Fruit fly (Drosophila melanogaster) whole organism, embryonic: ENCODE results near the gene CIA30.

Experiments
- B-H2 ChIP-seq: fragments of 200-800 bp; sonication (Bioruptor generic); optimal IDR thresholded peaks from 2 replicates; lab custom pipeline; 2018; ENCODE audit warnings: missing biosample characterization, mild to moderate bottlenecking, missing genetic modification characterization
- Bgb ChIP-seq: fragments of 200-800 bp; sonication (Bioruptor generic); IDR thresholded peaks from 2 replicates; pipeline ENCODE4 v1.3.6; 2022; ENCODE audit warnings: missing biosample characterization, missing genetic modification characterization; ENCODE audit not compliant: partially characterized antibody
- CG10565 ChIP-seq: fragments of 200-800 bp; sonication (Bioruptor generic); optimal IDR thresholded peaks from 3 replicates; lab custom pipeline; 2016; ENCODE audit warnings: missing biosample characterization, mild to moderate bottlenecking, missing genetic modification characterization
- CG11504 ChIP-seq: fragments of 200-800 bp; sonication (Bioruptor generic); optimal IDR thresholded peaks from 3 replicates; lab custom pipeline; 2019; ENCODE audit warnings: missing biosample characterization, mild to moderate bottlenecking, missing genetic modification characterization, moderate library complexity
- CG1233 ChIP-seq: fragments of 200-800 bp; sonication (Bioruptor generic); optimal IDR thresholded peaks from 4 replicates; lab custom pipeline; 2018; ENCODE audit warnings: missing biosample characterization, mild to moderate bottlenecking, missing genetic modification characterization
- CG12659 ChIP-seq: fragments of 200-800 bp; sonication (Bioruptor generic); optimal IDR thresholded peaks from 3 replicates; lab custom pipeline; 2017; ENCODE audit warnings: mild to moderate bottlenecking, missing biosample characterization, missing genetic modification reagents, missing genetic modification characterization
- CG17361 ChIP-seq: fragments of 200-800 bp; sonication (Bioruptor generic); IDR thresholded peaks from 3 replicates; pipeline ENCODE4 v1.3.6; 2022; ENCODE audit warnings: missing biosample characterization, missing genetic modification characterization
- CG18476 ChIP-seq: fragments of 200-800 bp; sonication (Bioruptor generic); optimal IDR thresholded peaks from 2 replicates; lab custom pipeline; 2016; ENCODE audit warnings: missing biosample characterization, mild to moderate bottlenecking, missing genetic modification characterization
- CG2129 ChIP-seq: fragments of 200-800 bp; sonication (Bioruptor generic); IDR thresholded peaks from 2 replicates; pipeline ENCODE4 v1.3.6; 2022; ENCODE audit warnings: missing biosample characterization, missing genetic modification characterization; ENCODE audit not compliant: partially characterized antibody
- CG30431 ChIP-seq: fragments of 200-800 bp; sonication (Bioruptor generic); optimal IDR thresholded peaks from 2 replicates; lab custom pipeline; 2017; ENCODE audit warnings: missing biosample characterization, missing genetic modification characterization
- CG31365 ChIP-seq: fragments of 200-800 bp; sonication (Bioruptor generic); optimal IDR thresholded peaks from 2 replicates; lab custom pipeline; 2018; ENCODE audit warnings: missing biosample characterization, mild to moderate bottlenecking, missing genetic modification characterization
- CG33557 ChIP-seq: fragments of 200-800 bp; sonication (Bioruptor generic); optimal IDR thresholded peaks from 2 replicates; lab custom pipeline; 2019; ENCODE audit warnings: missing biosample characterization, mild to moderate bottlenecking, missing genetic modification characterization, moderate library complexity
- CG43689 ChIP-seq: fragments of 200-800 bp; sonication (Bioruptor generic); IDR thresholded peaks from 2 replicates; pipeline ENCODE4 v1.3.6; 2022; ENCODE audit warnings: missing biosample characterization, missing genetic modification characterization
- CG4820 ChIP-seq: fragments of 200-800 bp; sonication (Bioruptor generic); optimal IDR thresholded peaks from 3 replicates; lab custom pipeline; 2016; ENCODE audit warnings: missing biosample characterization, missing genetic modification characterization
- CG5953 ChIP-seq: fragments of 200-800 bp; sonication (Bioruptor generic); IDR thresholded peaks from 2 replicates; pipeline ENCODE4 v1.3.6; 2022; ENCODE audit warnings: missing biosample characterization, missing genetic modification characterization
- CG6683 ChIP-seq: fragments of 200-800 bp; sonication (Bioruptor generic); optimal IDR thresholded peaks from 2 replicates; lab custom pipeline; 2017; ENCODE audit warnings: missing biosample characterization, mild to moderate bottlenecking, missing genetic modification characterization, missing genetic modification reagents
- CG6813 ChIP-seq: fragments of 200-800 bp; sonication (Bioruptor generic); optimal IDR thresholded peaks from 2 replicates; lab custom pipeline; 2017; ENCODE audit warnings: missing biosample characterization, missing genetic modification characterization, mild to moderate bottlenecking, moderate library complexity, missing genetic modification reagents
- CG7556 ChIP-seq: fragments of 200-800 bp; sonication (Bioruptor generic); optimal IDR thresholded peaks from 2 replicates; lab custom pipeline; 2017; ENCODE audit warnings: missing biosample characterization, mild to moderate bottlenecking, missing genetic modification characterization
- CG7745 ChIP-seq: fragments of 200-800 bp; sonication (Bioruptor generic); optimal IDR thresholded peaks from 2 replicates; lab custom pipeline; 2018; ENCODE audit warnings: missing biosample characterization, mild to moderate bottlenecking, missing genetic modification characterization, moderate library complexity
- Dll ChIP-seq: fragments of 200-800 bp; sonication (Bioruptor generic); IDR thresholded peaks from 4 replicates; pipeline ENCODE4 v1.3.6; 2022; ENCODE audit warnings: missing biosample characterization, missing genetic modification characterization; ENCODE audit not compliant: partially characterized antibody
- Elba2 ChIP-seq: fragments of 200-800 bp; sonication (Bioruptor generic); optimal IDR thresholded peaks from 3 replicates; lab custom pipeline; 2016; ENCODE audit warnings: missing biosample characterization, missing genetic modification characterization
- Hand ChIP-seq: fragments of 200-800 bp; sonication (Bioruptor generic); optimal IDR thresholded peaks from 2 replicates; lab custom pipeline; 2017; ENCODE audit warnings: mild to moderate bottlenecking, missing biosample characterization, missing genetic modification reagents, missing genetic modification characterization
- Hey ChIP-seq: fragments of 200-800 bp; sonication (Bioruptor generic); optimal IDR thresholded peaks from 3 replicates; lab custom pipeline; 2018; ENCODE audit warnings: missing biosample characterization, mild to moderate bottlenecking, missing genetic modification characterization
- Lim3 ChIP-seq: fragments of 200-800 bp; sonication (Bioruptor generic); IDR thresholded peaks from 2 replicates; pipeline ENCODE4 v1.3.6; 2022; ENCODE audit warnings: missing biosample characterization, missing genetic modification characterization
- Med ChIP-seq: fragments of 200-800 bp; sonication (Bioruptor generic); peaks from one replicate; lab custom pipeline; 2016; ENCODE audit warnings: missing biosample characterization, missing genetic modification characterization, mild to moderate bottlenecking, inconsistent platforms, moderate library complexity
- Stat92E ChIP-seq, 3 experiments: fragments of >200 bp in 2 of 3; fragments of 200-800 bp in 1 of 3; sonication (Bioruptor generic) in 1 of 3; optimal IDR thresholded peaks; 2 replicates each; lab custom pipeline; 2017 to 2019; ENCODE audit warnings: missing biosample characterization in 3 of 3, missing genetic modification characterization in 3 of 3, mild to moderate bottlenecking in 1 of 3, moderate library complexity in 1 of 3
- Vsx1 ChIP-seq: fragments of 200-800 bp; sonication (Bioruptor generic); optimal IDR thresholded peaks from 2 replicates; lab custom pipeline; 2017; ENCODE audit warnings: missing biosample characterization, mild to moderate bottlenecking, missing genetic modification characterization, missing genetic modification reagents
- ase ChIP-seq: fragments of 200-800 bp; sonication (Bioruptor generic); IDR thresholded peaks from 3 replicates; pipeline ENCODE4 v1.3.6; 2022; ENCODE audit warnings: missing biosample characterization, missing genetic modification characterization
- ato ChIP-seq: fragments of 200-800 bp; sonication (Bioruptor generic); IDR thresholded peaks from 2 replicates; pipeline ENCODE4 v1.3.6; 2022; ENCODE audit warnings: missing biosample characterization, missing genetic modification characterization; ENCODE audit not compliant: partially characterized antibody
- bcd ChIP-seq: fragments of 200-800 bp; sonication (Bioruptor generic); optimal IDR thresholded peaks from 2 replicates; lab custom pipeline; 2017; ENCODE audit warnings: missing biosample characterization, mild to moderate bottlenecking, missing genetic modification characterization
- chn ChIP-seq: fragments of 200-800 bp; sonication (Bioruptor generic); optimal IDR thresholded peaks from 2 replicates; lab custom pipeline; 2016; ENCODE audit warnings: missing biosample characterization, missing genetic modification characterization
- gce ChIP-seq: fragments of 200-800 bp; sonication (Bioruptor generic); IDR thresholded peaks from 3 replicates; pipeline ENCODE4 v1.3.6; 2022; ENCODE audit warnings: missing biosample characterization, missing genetic modification characterization
- gcm ChIP-seq: fragments of 200-800 bp; sonication (Bioruptor generic); optimal IDR thresholded peaks from 2 replicates; lab custom pipeline; 2019; ENCODE audit warnings: missing biosample characterization, mild to moderate bottlenecking, missing genetic modification characterization, moderate library complexity
- gem ChIP-seq: fragments of 200-800 bp; sonication (Bioruptor generic); optimal IDR thresholded peaks from 2 replicates; lab custom pipeline; 2019; ENCODE audit warnings: missing biosample characterization, mild to moderate bottlenecking, missing genetic modification characterization, moderate library complexity
- gro ChIP-seq: fragments of 200-800 bp; sonication (Bioruptor generic); optimal IDR thresholded peaks from 2 replicates; lab custom pipeline; 2016; ENCODE audit warnings: missing biosample characterization, missing genetic modification characterization
- ind ChIP-seq: fragments of 200-800 bp; sonication (Bioruptor generic); optimal IDR thresholded peaks from 3 replicates; lab custom pipeline; 2016; ENCODE audit warnings: missing biosample characterization, missing genetic modification characterization
- jumu ChIP-seq: fragments of 200-800 bp; sonication (Bioruptor generic); optimal IDR thresholded peaks from 3 replicates; lab custom pipeline; 2016; ENCODE audit warnings: missing biosample characterization, missing genetic modification characterization
- ken ChIP-seq: fragments of 200-800 bp; sonication (Bioruptor generic); IDR thresholded peaks from 3 replicates; pipeline ENCODE4 v1.3.6; 2022; ENCODE audit warnings: missing biosample characterization, missing genetic modification characterization
- klu ChIP-seq: fragments of 200-800 bp; sonication (Bioruptor generic); IDR thresholded peaks from 2 replicates; pipeline ENCODE4 v1.3.6; 2022; ENCODE audit warnings: missing biosample characterization, missing genetic modification characterization
- lola ChIP-seq, 3 experiments: fragments of >200 bp in 2 of 3; fragments of 200-800 bp in 1 of 3; sonication (Bioruptor generic) in 1 of 3; optimal IDR thresholded peaks; 2 replicates each; lab custom pipeline; 2017 to 2019; ENCODE audit warnings: missing biosample characterization in 3 of 3, missing genetic modification characterization in 3 of 3, mild to moderate bottlenecking in 1 of 3, moderate library complexity in 1 of 3
- odd ChIP-seq: fragments of 200-800 bp; sonication (Bioruptor generic); optimal IDR thresholded peaks from 2 replicates; lab custom pipeline; 2017; ENCODE audit warnings: missing biosample characterization, mild to moderate bottlenecking, missing genetic modification characterization
- onecut ChIP-seq: fragments of 200-800 bp; sonication (Bioruptor generic); IDR thresholded peaks from 2 replicates; pipeline ENCODE4 v1.3.6; 2022; ENCODE audit warnings: missing biosample characterization, missing genetic modification characterization
- peb ChIP-seq: fragments of 200-800 bp; sonication (Bioruptor generic); IDR thresholded peaks from 2 replicates; pipeline ENCODE4 v1.3.6; 2022; ENCODE audit warnings: missing biosample characterization, missing genetic modification characterization
- seq ChIP-seq: fragments of 200-800 bp; sonication (Bioruptor generic); IDR thresholded peaks from 2 replicates; pipeline ENCODE4 v1.3.6; 2022; ENCODE audit warnings: missing biosample characterization, missing genetic modification characterization
- shn ChIP-seq: fragments of 200-800 bp; sonication (Bioruptor generic); optimal IDR thresholded peaks from 3 replicates; lab custom pipeline; 2016; ENCODE audit warnings: missing biosample characterization, missing genetic modification characterization
- slou ChIP-seq: fragments of 200-800 bp; sonication (Bioruptor generic); optimal IDR thresholded peaks from 3 replicates; lab custom pipeline; 2016; ENCODE audit warnings: missing biosample characterization, missing genetic modification characterization
- sqz ChIP-seq: fragments of 200-800 bp; sonication (Bioruptor generic); optimal IDR thresholded peaks from 3 replicates; lab custom pipeline; 2018; ENCODE audit warnings: missing biosample characterization, mild to moderate bottlenecking, missing genetic modification characterization
- ttk ChIP-seq: fragments of 200-800 bp; sonication (Bioruptor generic); IDR thresholded peaks from 2 replicates; pipeline ENCODE4 v2.1.2; 2022; ENCODE audit warnings: missing biosample characterization, missing genetic modification characterization
- vfl ChIP-seq: fragments of 200-800 bp; sonication (Bioruptor generic); optimal IDR thresholded peaks from 2 replicates; lab custom pipeline; 2016; ENCODE audit warnings: missing biosample characterization, missing genetic modification characterization

Gene CIA30

DNA sequence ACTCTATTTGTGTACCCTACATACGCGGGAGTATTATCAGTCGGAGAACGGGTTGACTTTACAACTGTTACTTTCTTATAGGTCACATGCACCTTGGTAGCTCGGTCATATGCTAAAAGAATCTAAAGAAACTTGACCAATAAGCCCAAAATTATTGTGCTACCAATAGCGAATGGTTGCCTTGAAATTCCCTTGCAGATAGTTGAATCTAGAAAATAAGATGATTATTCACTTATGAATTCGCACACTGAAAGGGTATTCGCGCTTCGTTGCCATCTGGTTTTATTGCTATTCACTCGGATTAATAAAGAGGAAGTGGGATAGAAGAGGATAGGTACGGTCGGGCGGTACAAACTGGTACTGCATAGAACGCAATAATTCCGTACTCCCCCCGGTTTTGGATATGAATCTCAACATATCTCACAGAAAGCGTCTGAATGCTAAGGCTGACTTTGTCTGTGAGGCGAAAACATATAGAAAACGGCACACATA lies 37.1 kb downstream of the CIA30 start (continued):
- TF ChIP-seq seq (GFP tag; lab: Robert Waterston, UW) (peak; percentile 49; the same call in 1 of the 2 replicates), Dll (no peak), ase (GFP tag; lab: Robert Waterston, UW) (no peak), Lim3 (GFP tag; lab: Robert Waterston, UW) (no peak), CG2129 (no peak), CG4820 (peak; percentile 36), vfl (GFP tag; lab: Kevin White, UChicago) (peak; percentile 64), CG6683 (GFP tag; lab: Kevin White, UChicago) (peak; percentile 22), CG31365 (tag; lab: Kevin White, UChicago) (peak; percentile 40), onecut (GFP tag; lab: Robert Waterston, UW) (peak; percentile 10; the same call in 1 of the 2 replicates), ind (GFP tag; lab: Kevin White, UChicago) (peak; percentile 81), ken (GFP tag; lab: Robert Waterston, UW) (peak; percentile 61; the same call in 1 of the 3 replicates), Elba2 (GFP tag; lab: Kevin White, UChicago) (peak; percentile 67), CG18476 (GFP tag; lab: Kevin White, UChicago) (peak; percentile 59), CG10565 (GFP tag; lab: Kevin White, UChicago) (no peak), jumu (GFP tag; lab: Kevin White, UChicago) (peak; percentile 53), bcd (peak; percentile 74), peb (peak; percentile 52; the same call in 1 of the 2 replicates), CG33557 (no peak), Vsx1 (GFP tag; lab: Kevin White, UChicago) (no peak), gcm (GFP tag; lab: Kevin White, UChicago) (no peak), ttk (GFP tag; lab: Robert Waterston, UW) (peak; percentile 41; the same call in 1 of the 2 replicates), CG17361 (GFP tag; lab: Robert Waterston, UW) (peak; percentile 80), klu (peak; percentile 74), CG5953 (GFP tag; lab: Robert Waterston, UW) (no peak), gro (GFP tag; lab: Kevin White, UChicago) (no peak), Stat92E (GFP tag; optimal IDR thresholded peaks at IDR 0.05; lab: Kevin White, UChicago) (no peak), CG11504 (tag; lab: Kevin White, UChicago) (peak; percentile 78), CG6813 (peak; percentile 63), gem (peak; percentile 84), gce (GFP tag; lab: Robert Waterston, UW) (no peak), Hey (tag; lab: Kevin White, UChicago) (no peak), ato (GFP tag; lab: Robert Waterston, UW) (no peak), CG1233 (peak; percentile 69)

DNA sequence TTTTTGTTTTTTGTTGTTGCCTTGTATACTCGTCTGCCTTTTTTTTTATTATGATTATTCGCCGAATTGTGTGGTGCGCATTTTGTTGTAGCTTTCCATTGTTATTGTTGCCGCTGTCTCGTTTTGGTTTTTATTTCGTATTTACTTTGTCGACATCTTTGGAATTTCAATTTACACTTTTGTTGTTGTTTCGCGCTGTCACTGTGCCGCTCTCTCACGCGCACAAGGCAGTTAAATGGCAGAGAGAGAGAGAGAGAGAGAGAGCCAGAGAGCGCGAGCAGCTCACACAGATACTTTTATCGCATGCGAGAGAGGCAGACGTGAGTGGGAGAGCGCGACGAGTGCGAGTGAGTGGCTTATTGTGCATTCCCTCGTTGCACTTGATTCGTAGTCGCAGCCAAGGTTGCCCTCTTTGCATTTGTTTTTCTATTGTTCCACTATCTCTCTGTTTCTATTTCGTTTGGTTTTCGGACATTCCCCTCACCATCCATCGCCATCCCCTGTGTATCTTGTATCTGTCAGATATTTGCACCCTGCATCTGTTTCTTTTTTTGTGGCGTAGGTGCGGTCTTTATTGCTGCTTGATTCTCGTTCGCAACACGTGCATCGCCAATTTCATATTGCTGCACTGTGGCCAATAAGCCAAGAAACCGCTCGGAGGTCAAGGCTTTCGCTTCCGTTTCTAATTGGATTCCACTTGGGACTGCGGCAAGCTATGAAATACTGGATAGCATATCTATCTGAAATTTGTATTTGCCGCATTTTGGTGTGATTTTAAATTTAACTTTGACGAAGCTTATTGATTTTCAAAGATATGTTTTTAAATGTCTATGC lies 37.8 kb downstream of the CIA30 start:
- TF ChIP-seq CG43689 (no peak), chn (GFP tag; lab: Kevin White, UChicago) (no peak), CG7556 (no peak), shn (GFP tag; lab: Kevin White, UChicago) (no peak), odd (GFP tag; lab: Kevin White, UChicago) (no peak), Bgb (GFP tag; lab: Robert Waterston, UW) (peak; percentile 38; the same call in 1 of the 2 replicates), sqz (GFP tag; lab: Kevin White, UChicago) (peak; percentile 54), B-H2 (GFP tag; lab: Kevin White, UChicago) (peak; percentile 23), lola (GFP tag; optimal IDR thresholded peaks at IDR 0.05; lab: Kevin White, UChicago) (no peak), Hand (GFP tag; lab: Kevin White, UChicago) (no peak), CG30431 (GFP tag; lab: Kevin White, UChicago) (no peak), slou (no peak), CG7745 (tag; lab: Kevin White, UChicago) (peak; percentile 8), CG12659 (GFP tag; lab: Kevin White, UChicago) (no peak), Med (no peak)
